Fruit fly (Drosophila melanogaster): ENCODE results near the gene CG34106.

DNA sequence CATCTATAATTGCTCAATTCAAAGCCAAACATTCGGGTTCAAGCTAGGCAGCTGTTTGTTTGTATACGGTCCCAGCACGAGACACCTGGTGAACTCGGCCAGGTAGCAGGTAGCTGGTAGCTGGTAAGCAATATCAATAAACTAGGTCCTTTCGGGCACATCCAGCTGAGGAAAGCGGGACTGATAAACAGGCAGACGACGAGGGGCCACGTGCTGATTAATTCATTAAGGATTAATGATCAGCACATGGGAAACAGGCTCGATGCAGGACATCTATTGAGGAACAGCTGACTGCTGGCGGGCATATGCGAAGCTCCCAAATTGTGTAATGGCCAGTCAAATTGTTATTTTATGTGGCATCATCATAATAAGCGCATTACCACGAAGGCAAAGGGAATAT is 91.4 kb downstream of the CG34106 start:
- no peak for TF ChIP-seq EcR (GFP tag; optimal IDR thresholded peaks at IDR 0.05)
- TF ChIP-seq pan (optimal IDR thresholded peaks at IDR 0.05): no peak
- TF ChIP-seq psq (optimal IDR thresholded peaks at IDR 0.05): no peak
- no peak for TF ChIP-seq usp (GFP tag; optimal IDR thresholded peaks at IDR 0.05)
- TF ChIP-seq Dll (optimal IDR thresholded peaks at IDR 0.05): no peak
